Worm (Caenorhabditis elegans): ENCODE results near the gene fbxa-14.

The fbxa-14 gene

DNA sequence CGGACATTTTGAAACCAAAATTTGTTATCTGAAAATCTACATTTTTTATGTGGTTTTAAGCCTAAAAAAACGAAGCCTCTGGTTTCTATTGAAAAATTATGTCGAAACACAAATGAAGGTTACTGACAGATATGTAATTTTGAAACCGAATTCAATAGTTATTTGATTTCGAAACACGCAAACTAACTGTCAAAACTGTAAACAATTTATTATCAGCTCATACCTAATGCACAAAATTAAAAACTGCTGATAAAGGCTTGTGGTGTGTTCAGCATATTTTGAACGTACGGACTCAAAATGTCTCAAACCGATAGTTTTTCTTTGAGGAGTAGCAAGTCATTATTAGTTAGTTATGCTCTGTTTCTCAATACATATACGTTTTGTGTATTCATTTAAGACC lies 18.1 kb upstream of the fbxa-14 start, which contains the start of gene fbxa-26:
Gene fbxa-26 (minus strand): TSS at position 35 of the 400 bp plus-strand sequence.
- no peak for TF ChIP-seq ceh-31 (tag; optimal IDR thresholded peaks at IDR 0.05)
- TF ChIP-seq pax-1 (tag; optimal IDR thresholded peaks at IDR 0.05): no peak
- TF ChIP-seq nhr-11 (tag; optimal IDR thresholded peaks at IDR 0.05): no peak
- no peak for TF ChIP-seq unc-86 (tag; optimal IDR thresholded peaks at IDR 0.05)
- no peak for TF ChIP-seq ztf-16 (tag; optimal IDR thresholded peaks at IDR 0.05)
- TF ChIP-seq ceh-24 (tag; optimal IDR thresholded peaks at IDR 0.05): no peak
- TF ChIP-seq ceh-45 (GFP tag; IDR thresholded peaks at IDR 0.05): no peak
- TF ChIP-seq K02D7.2 (tag; optimal IDR thresholded peaks at IDR 0.05): no peak

DNA sequence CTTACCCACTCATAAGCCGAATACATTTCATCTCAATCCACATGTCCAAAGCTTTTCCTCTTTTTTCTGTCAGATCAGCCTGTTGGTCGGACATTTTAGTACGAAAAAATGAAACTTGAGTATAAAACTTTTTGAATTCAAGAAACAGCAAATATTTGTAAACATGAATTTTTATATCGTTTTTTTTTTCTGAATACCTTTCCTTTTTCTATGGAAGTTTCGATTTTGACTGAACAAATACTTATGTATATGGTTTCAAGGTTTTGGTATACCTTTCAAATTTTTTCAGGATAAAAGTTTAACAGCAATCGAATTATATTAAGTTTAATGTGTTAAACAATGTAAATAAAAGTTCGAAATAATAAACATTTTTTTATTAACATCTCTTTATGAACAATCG lies 15.8 kb upstream of the fbxa-14 start, which contains the start of gene fbxa-5:
Gene fbxa-5 (minus strand): TSS at position 101 of the 400 bp plus-strand sequence.
- TF ChIP-seq pax-1 (tag; optimal IDR thresholded peaks at IDR 0.05): no peak
- no peak for TF ChIP-seq dve-1 (tag; optimal IDR thresholded peaks at IDR 0.05)
- TF ChIP-seq syd-9 (tag; optimal IDR thresholded peaks at IDR 0.05): no peak
- no peak for TF ChIP-seq ceh-30 (tag; optimal IDR thresholded peaks at IDR 0.05)
- TF ChIP-seq ceh-31 (tag; optimal IDR thresholded peaks at IDR 0.05): no peak
- TF ChIP-seq tbx-2 (tag; optimal IDR thresholded peaks at IDR 0.05): no peak
- TF ChIP-seq ahr-1 (tag; optimal IDR thresholded peaks at IDR 0.05): no peak
- TF ChIP-seq ceh-14 (tag; optimal IDR thresholded peaks at IDR 0.05): no peak
- TF ChIP-seq ceh-9 (tag; optimal IDR thresholded peaks at IDR 0.05): no peak
- TF ChIP-seq ceh-22 (tag; optimal IDR thresholded peaks at IDR 0.05): no peak
- TF ChIP-seq ceh-19 (GFP tag; optimal IDR thresholded peaks at IDR 0.05): no peak
- TF ChIP-seq K02D7.2 (tag; optimal IDR thresholded peaks at IDR 0.05): no peak
- TF ChIP-seq ets-4 (tag; optimal IDR thresholded peaks at IDR 0.05): no peak

DNA sequence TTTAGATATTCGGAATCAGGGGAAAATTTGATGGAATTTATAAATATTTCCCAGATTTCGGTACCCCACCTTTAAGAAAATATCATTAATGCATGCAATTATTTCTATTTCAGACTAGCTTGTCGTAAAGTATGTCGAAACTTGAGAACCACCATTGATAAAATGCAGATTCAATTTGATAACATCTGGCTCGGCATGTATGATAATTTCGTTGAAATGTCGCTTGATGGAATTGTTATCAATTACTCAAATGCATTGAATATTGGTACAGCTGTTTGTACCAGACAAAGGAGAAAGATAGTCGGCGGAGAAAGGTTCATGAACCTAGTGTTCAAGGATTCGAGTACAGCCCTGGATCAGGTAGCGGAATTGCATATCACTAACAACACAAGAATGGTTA lies 7.5 kb upstream of the fbxa-14 start, which contains the start of gene Y82E9BL.19:
Gene Y82E9BL.19 (plus strand): TSS at position 123 of the 400 bp plus-strand sequence.
- no peak for TF ChIP-seq madf-2 (tag; optimal IDR thresholded peaks at IDR 0.05)
- no peak for TF ChIP-seq unc-55 (GFP tag; optimal IDR thresholded peaks at IDR 0.05)
- no peak for TF ChIP-seq nhr-232 (tag; optimal IDR thresholded peaks at IDR 0.05)
- no peak for TF ChIP-seq lin-11 (tag; optimal IDR thresholded peaks at IDR 0.05)
- TF ChIP-seq tbx-2 (tag; optimal IDR thresholded peaks at IDR 0.05): no peak
- TF ChIP-seq F13H6.1 (tag; optimal IDR thresholded peaks at IDR 0.05): no peak
- no peak for TF ChIP-seq elt-2 (tag; optimal IDR thresholded peaks at IDR 0.05)
- no peak for TF ChIP-seq fkh-6 (tag; optimal IDR thresholded peaks at IDR 0.05)
- TF ChIP-seq K09A11.1 (tag; optimal IDR thresholded peaks at IDR 0.05; ENCODE audit: insufficient read depth): no peak
- no peak for TF ChIP-seq pqm-1 (tag; optimal IDR thresholded peaks at IDR 0.05)
- no peak for TF ChIP-seq pros-1 (tag; optimal IDR thresholded peaks at IDR 0.05)
- TF ChIP-seq pha-4 (tag; optimal IDR thresholded peaks at IDR 0.05): no peak
- TF ChIP-seq tbx-7 (tag; optimal IDR thresholded peaks at IDR 0.05): no peak
- TF ChIP-seq fax-1 (tag; optimal IDR thresholded peaks at IDR 0.05): no peak
- no peak for TF ChIP-seq gmeb-2 (tag; optimal IDR thresholded peaks at IDR 0.05)
- no peak for TF ChIP-seq hlh-30 (tag; optimal IDR thresholded peaks at IDR 0.05; ENCODE audit: insufficient read depth)
- no peak for TF ChIP-seq ceh-45 (GFP tag; IDR thresholded peaks at IDR 0.05)

DNA sequence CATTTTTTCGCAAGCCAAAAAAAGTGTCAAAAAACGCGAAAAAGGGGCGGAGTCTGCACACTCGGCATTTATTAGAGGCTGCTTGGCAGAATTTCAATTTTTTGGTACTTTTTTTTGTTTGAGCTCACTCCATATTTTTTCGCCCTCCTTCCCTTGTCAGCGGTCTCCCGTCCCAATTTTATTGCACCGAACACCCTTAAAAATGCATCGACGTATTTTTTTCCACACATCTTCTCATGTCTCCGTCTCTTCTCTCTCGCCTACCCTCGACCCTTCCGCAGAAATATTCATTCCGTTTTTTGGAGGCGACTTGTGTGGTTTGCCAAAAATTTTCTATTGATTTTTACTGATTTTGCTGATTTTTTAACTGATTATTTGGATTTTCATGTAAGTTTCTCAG lies 2.1 kb upstream of the fbxa-14 start, which contains the start of gene Y82E9BL.18:
Gene Y82E9BL.18 (plus strand): TSS at position 301 of the 400 bp plus-strand sequence.
- TF ChIP-seq C08G9.2 (tag; optimal IDR thresholded peaks at IDR 0.05): no peak
- TF ChIP-seq Y22D7AL.16 (tag; optimal IDR thresholded peaks at IDR 0.05): no peak
- TF ChIP-seq hlh-6 (tag; optimal IDR thresholded peaks at IDR 0.05): no peak
- TF ChIP-seq npax-4 (tag; optimal IDR thresholded peaks at IDR 0.05): no peak
- TF ChIP-seq syd-9 (tag; optimal IDR thresholded peaks at IDR 0.05): no peak
- no peak for TF ChIP-seq dmd-4 (tag; optimal IDR thresholded peaks at IDR 0.05; ENCODE audit: borderline replicate concordance)
- TF ChIP-seq unc-3 (GFP tag; conservative IDR thresholded peaks at IDR 0.05): no peak
- no peak for TF ChIP-seq unc-3 (tag; optimal IDR thresholded peaks at IDR 0.05)
- TF ChIP-seq hlh-8 (tag; optimal IDR thresholded peaks at IDR 0.05): no peak
- no peak for TF ChIP-seq pax-1 (tag; optimal IDR thresholded peaks at IDR 0.05)
- no peak for TF ChIP-seq ceh-30 (tag; optimal IDR thresholded peaks at IDR 0.05)

All from whole organism, late embryonic.